Fruit fly (Drosophila melanogaster) Kc167 (cell line): ENCODE measurements around the gene CG9839.

Source experiments
- Myc ChIP-seq: fragments of >200 bp; optimal IDR thresholded peaks from 2 replicates; lab custom pipeline; 2017; ENCODE audit warnings: missing external identifiers
- Sin3A ChIP-seq: fragments of >200 bp; optimal IDR thresholded peaks from 2 replicates; lab custom pipeline; 2018; ENCODE audit warnings: missing external identifiers
- h ChIP-seq: fragments of >200 bp; optimal IDR thresholded peaks from 3 replicates; lab custom pipeline; 2018; ENCODE audit warnings: missing external identifiers
- psq ChIP-seq: fragments of >200 bp; optimal IDR thresholded peaks from 2 replicates; lab custom pipeline; 2017; ENCODE audit warnings: missing external identifiers
- ttk ChIP-seq: sonication (Bioruptor generic); optimal IDR thresholded peaks from 2 replicates; lab custom pipeline; 2017; ENCODE audit warnings: missing external identifiers

DNA sequence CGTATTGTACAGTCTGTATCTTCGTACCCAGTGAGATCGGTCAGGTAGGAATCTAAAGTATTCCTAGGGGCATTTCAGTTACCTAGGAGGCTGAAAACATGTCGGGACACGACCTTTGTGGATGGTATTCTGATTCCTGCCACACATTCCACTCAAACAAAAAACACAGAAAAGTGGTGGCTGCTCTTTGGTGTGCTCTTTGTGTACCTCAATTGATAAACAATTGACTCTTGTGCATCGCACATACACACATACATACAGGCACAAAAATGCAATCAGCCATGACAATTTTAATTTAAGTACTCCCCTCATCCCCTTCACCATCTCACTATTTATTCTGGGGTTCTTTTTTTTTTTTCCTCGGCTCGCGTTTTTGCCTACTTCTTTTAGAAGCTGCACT is 42.6 kb upstream of the CG9839 start:
- TF ChIP-seq Myc (lab: Kevin White, UChicago): no peak
- TF ChIP-seq h (lab: Kevin White, UChicago): no peak
- TF ChIP-seq psq (lab: Kevin White, UChicago): no peak
- no peak for TF ChIP-seq Sin3A
- no peak for TF ChIP-seq ttk (lab: Kevin White, UChicago)
